Fruit fly (Drosophila melanogaster): ENCODE results near the gene CG34241.

CG34241 gene

DNA sequence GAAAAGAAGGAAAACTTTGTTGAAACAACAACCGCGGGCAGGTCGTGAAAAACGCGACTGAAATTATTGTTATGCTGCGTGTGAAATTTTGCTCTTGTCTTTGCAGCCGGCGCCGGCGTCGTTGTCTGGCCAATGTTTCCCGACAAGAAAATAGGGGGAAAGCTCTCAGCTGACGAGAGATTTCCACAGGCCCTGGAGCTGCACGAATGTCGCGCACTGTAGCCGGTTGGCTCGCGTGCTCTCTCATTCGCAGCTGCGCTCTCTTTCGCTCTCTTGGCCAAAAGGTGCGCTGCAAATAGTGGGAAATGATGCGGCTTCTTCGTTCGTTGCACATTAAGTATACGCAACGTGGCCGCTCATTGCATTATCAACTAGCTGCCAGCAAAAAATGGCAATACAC is 35.9 kb downstream of the CG34241 start, which contains the start of gene CG9760 (continued):
- no peak for TF ChIP-seq Hand (GFP tag; optimal IDR thresholded peaks at IDR 0.05)
- TF ChIP-seq lola (GFP tag; optimal IDR thresholded peaks at IDR 0.05): no peak
- TF ChIP-seq CG4730 (GFP tag; IDR thresholded peaks at IDR 0.05): no peak
- no peak for TF ChIP-seq CG1024 (GFP tag; IDR thresholded peaks at IDR 0.05)
- no peak for TF ChIP-seq Elba2 (GFP tag; optimal IDR thresholded peaks at IDR 0.05)
- TF ChIP-seq gcm2 (GFP tag; optimal IDR thresholded peaks at IDR 0.05): no peak
- no peak for TF ChIP-seq CG6272 (GFP tag; IDR thresholded peaks at IDR 0.05)
- no peak for TF ChIP-seq vnd (GFP tag; IDR thresholded peaks at IDR 0.05; ENCODE audit: partially characterized antibody)
- TF ChIP-seq lab (GFP tag; optimal IDR thresholded peaks at IDR 0.05): no peak
- no peak for TF ChIP-seq Mad (GFP tag; optimal IDR thresholded peaks at IDR 0.05)
- TF ChIP-seq HmgZ (tag; optimal IDR thresholded peaks at IDR 0.05): no peak
- TF ChIP-seq GATAe (GFP tag; conservative IDR thresholded peaks at IDR 0.05): no peak
- no peak for TF ChIP-seq CG6689 (GFP tag; IDR thresholded peaks at IDR 0.05)
- no peak for TF ChIP-seq CG15696 (tag; optimal IDR thresholded peaks at IDR 0.05)
- TF ChIP-seq btn (GFP tag; optimal IDR thresholded peaks at IDR 0.05): no peak
- no peak for TF ChIP-seq Aef1 (GFP tag; IDR thresholded peaks at IDR 0.05)
- no peak for TF ChIP-seq schlank (tag; optimal IDR thresholded peaks at IDR 0.05)
- no peak for TF ChIP-seq cas (GFP tag; IDR thresholded peaks at IDR 0.05)
- TF ChIP-seq D (optimal IDR thresholded peaks at IDR 0.05): no peak
- TF ChIP-seq D (GFP tag; optimal IDR thresholded peaks at IDR 0.05): no peak
- TF ChIP-seq CG12104 (GFP tag; optimal IDR thresholded peaks at IDR 0.05): no peak
- TF ChIP-seq luna (GFP tag; optimal IDR thresholded peaks at IDR 0.05): no peak
- no peak for TF ChIP-seq CG30020 (tag; optimal IDR thresholded peaks at IDR 0.05)
- TF ChIP-seq Atf6 (GFP tag; IDR thresholded peaks at IDR 0.05): peak; percentile 7; the same call in 1 of the 2 replicates
- no peak for TF ChIP-seq hbn (GFP tag; IDR thresholded peaks at IDR 0.05; ENCODE audit: partially characterized antibody)
- TF ChIP-seq CoRest (tag; optimal IDR thresholded peaks at IDR 0.05): no peak
- TF ChIP-seq CG1832 (GFP tag; optimal IDR thresholded peaks at IDR 0.05): no peak
- no peak for TF ChIP-seq CG34376 (GFP tag; optimal IDR thresholded peaks at IDR 0.05)
- no peak for TF ChIP-seq Meics (GFP tag; optimal IDR thresholded peaks at IDR 0.05)
- no peak for TF ChIP-seq CG1529 (GFP tag; optimal IDR thresholded peaks at IDR 0.05)
- TF ChIP-seq Neu2 (GFP tag; optimal IDR thresholded peaks at IDR 0.05; ENCODE audit: borderline replicate concordance): no peak
- TF ChIP-seq zf30C (GFP tag; optimal IDR thresholded peaks at IDR 0.05): no peak
- no peak for TF ChIP-seq sna (GFP tag; IDR thresholded peaks at IDR 0.05; ENCODE audit: partially characterized antibody)
- TF ChIP-seq CG1603 (tag; optimal IDR thresholded peaks at IDR 0.05): peak; percentile 46
- TF ChIP-seq CG14710 (tag; optimal IDR thresholded peaks at IDR 0.05): no peak
- TF ChIP-seq unc-4 (GFP tag; IDR thresholded peaks at IDR 0.05; ENCODE audit: partially characterized antibody): no peak
- no peak for TF ChIP-seq YL-1 (GFP tag; optimal IDR thresholded peaks at IDR 0.05)
- TF ChIP-seq Xbp1 (GFP tag; optimal IDR thresholded peaks at IDR 0.05): peak; percentile 18
- TF ChIP-seq shn (GFP tag; optimal IDR thresholded peaks at IDR 0.05): no peak
- TF ChIP-seq CG10366 (GFP tag; IDR thresholded peaks at IDR 0.05): peak; percentile 34
- TF ChIP-seq stwl (tag; optimal IDR thresholded peaks at IDR 0.05): no peak
- TF ChIP-seq ftz-f1 (GFP tag; optimal IDR thresholded peaks at IDR 0.05): no peak
- no peak for TF ChIP-seq CG11247 (GFP tag; IDR thresholded peaks at IDR 0.05)
- TF ChIP-seq tgo (GFP tag; IDR thresholded peaks at IDR 0.05): no peak; the same call in 2 of the 3 replicates
- TF ChIP-seq hb (GFP tag; IDR thresholded peaks at IDR 0.05; ENCODE audit: partially characterized antibody): no peak
- TF ChIP-seq en (GFP tag; optimal IDR thresholded peaks at IDR 0.05): no peak
- TF ChIP-seq ap (GFP tag; IDR thresholded peaks at IDR 0.05): no peak
- no peak for TF ChIP-seq tup (GFP tag; optimal IDR thresholded peaks at IDR 0.05)
- TF ChIP-seq Eip74EF (GFP tag; optimal IDR thresholded peaks at IDR 0.05): no peak
- no peak for TF ChIP-seq corto (GFP tag; optimal IDR thresholded peaks at IDR 0.05)
- no peak for TF ChIP-seq danr (GFP tag; IDR thresholded peaks at IDR 0.05)
